Worm (Caenorhabditis elegans) whole organism, early embryonic: ENCODE measurements around the gene nsun-1.
"Not testable (repeated sequence)": the region's sequence is repeated elsewhere in the genome, so short reads cannot be mapped to it uniquely, and the experiment has no call there.

Experiments
- B0310.2 ChIP-seq: sonication (generic microtip); optimal IDR thresholded peaks from 2 replicates; lab custom pipeline; 2016; ENCODE audit warnings: mild to moderate bottlenecking, missing genetic modification characterization, missing compliant biosample characterization
- F13C5.2 ChIP-seq: sonication (generic microtip); optimal IDR thresholded peaks from 2 replicates; lab custom pipeline; 2017; ENCODE audit warnings: mild to moderate bottlenecking, missing genetic modification characterization, inconsistent platforms, missing compliant biosample characterization
- ama-1 ChIP-seq: fragments of 150-350 bp; optimal IDR thresholded peaks from 2 replicates; lab custom pipeline; 2014
- ceh-13 ChIP-seq: fragments of 200-800 bp; sonication (Bioruptor generic); optimal IDR thresholded peaks from 2 replicates; lab custom pipeline; 2018; ENCODE audit warnings: mild to moderate bottlenecking, missing genetic modification characterization, missing compliant biosample characterization
- ceh-36 ChIP-seq: sonication (generic microtip); optimal IDR thresholded peaks from 2 replicates; lab custom pipeline; 2016; ENCODE audit warnings: missing genetic modification characterization, inconsistent platforms, missing compliant biosample characterization
- ets-7 ChIP-seq: sonication (generic microtip); optimal IDR thresholded peaks from 2 replicates; lab custom pipeline; 2016; ENCODE audit warnings: missing genotype, missing genetic modification characterization, missing compliant biosample characterization
- flt-1 ChIP-seq: fragments of 200-800 bp; sonication (Bioruptor generic); IDR thresholded peaks from 2 replicates; pipeline ENCODE4 v1.3.6; 2022; ENCODE audit warnings: missing genetic modification characterization, missing compliant biosample characterization
- hmbx-1 ChIP-seq: sonication (generic microtip); optimal IDR thresholded peaks from 2 replicates; lab custom pipeline; 2016; ENCODE audit warnings: mild to moderate bottlenecking, missing genetic modification characterization, missing compliant biosample characterization
- hmg-4 ChIP-seq: fragments of 200-800 bp; sonication (Bioruptor generic); optimal IDR thresholded peaks from 2 replicates; lab custom pipeline; 2018; ENCODE audit warnings: mild to moderate bottlenecking, missing genetic modification characterization, missing compliant biosample characterization
- hnd-1 ChIP-seq: sonication (generic microtip); optimal IDR thresholded peaks from 2 replicates; lab custom pipeline; 2016; ENCODE audit warnings: missing genetic modification characterization, missing compliant biosample characterization
- pes-1 ChIP-seq: fragments of 200-800 bp; sonication (Bioruptor generic); IDR thresholded peaks from 2 replicates; pipeline ENCODE4 v1.3.6; 2022; ENCODE audit warnings: missing genetic modification reagents, missing genetic modification characterization, missing compliant biosample characterization
- tbx-11 ChIP-seq: fragments of 200-800 bp; sonication (Bioruptor generic); IDR thresholded peaks from 2 replicates; pipeline ENCODE4 v1.3.6; 2022; ENCODE audit warnings: missing genetic modification characterization, missing compliant biosample characterization
- tbx-37 ChIP-seq: fragments of 200-800 bp; sonication (Bioruptor generic); conservative IDR thresholded peaks from 2 replicates; pipeline ENCODE4 v1.3.6; 2022; ENCODE audit warnings: missing genetic modification reagents, missing genetic modification characterization, missing compliant biosample characterization
- tra-4 ChIP-seq: sonication (generic microtip); optimal IDR thresholded peaks from 2 replicates; lab custom pipeline; 2017; ENCODE audit warnings: missing genetic modification characterization, missing compliant biosample characterization

ce11 chrII:454646-455045 lies 21.1 kb downstream of the nsun-1 start, which contains the start of gene W10D9.1:
- TF ChIP-seq ama-1 (lab: Kevin White, UChicago); tra-4; ets-7 (tag; lab: Kevin White, UChicago); hnd-1; hmg-4 (GFP tag; lab: Kevin White, UChicago); ceh-13 (GFP tag; lab: Kevin White, UChicago); F13C5.2 (tag; lab: Kevin White, UChicago); tbx-37 (GFP tag; lab: Robert Waterston, UW); hmbx-1 (tag; lab: Kevin White, UChicago); ceh-36 (tag; lab: Kevin White, UChicago); B0310.2 (tag; lab: Kevin White, UChicago); flt-1; pes-1 (GFP tag; lab: Robert Waterston, UW); tbx-11: not testable (repeated sequence)
